Worm (Caenorhabditis elegans) whole organism, L4/young adult: ENCODE data around the gene Y57A10A.29.

ENCODE experiments used
- W03F9.2 ChIP-seq: fragments of 150-350 bp; optimal IDR thresholded peaks from 2 replicates; lab custom pipeline; 2014; ENCODE audit warnings: missing biosample characterization, missing genetic modification characterization
- him-1 ChIP-seq: sonication (generic microtip); optimal IDR thresholded peaks from 2 replicates; lab custom pipeline; 2016; ENCODE audit warnings: missing genotype, missing genetic modification reagents, missing genetic modification characterization, missing compliant biosample characterization

DNA sequence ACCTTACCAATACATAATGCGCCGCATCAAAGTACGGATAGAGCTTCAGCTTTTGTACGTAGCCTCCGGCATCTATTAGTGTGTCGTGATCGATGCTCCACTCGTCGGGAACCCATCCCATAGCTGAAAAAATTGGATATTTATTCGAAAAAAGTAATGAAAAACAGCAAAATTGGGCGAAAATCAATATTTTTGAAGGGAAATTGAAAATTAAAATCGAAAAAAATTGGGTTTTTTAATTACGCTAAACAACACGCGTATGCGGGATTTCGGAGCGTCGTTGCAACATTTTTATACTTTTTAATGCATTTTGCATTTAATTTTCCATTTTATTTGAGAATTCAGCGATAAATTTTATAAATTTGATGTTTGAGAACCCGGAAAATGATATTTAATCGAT, at the start of gene Y57A10A.29, which contains the start of gene tric-1B.2:
- TF ChIP-seq W03F9.2 = no peak
- TF ChIP-seq him-1 = no peak
